Worm (Caenorhabditis elegans) whole organism, young adult: Measurements from ENCODE around the gene C14B4.2.

Source experiments
- ZK185.1 ChIP-seq: sonication (generic microtip); optimal IDR thresholded peaks from 2 replicates; lab custom pipeline; 2016; ENCODE audit warnings: mild to moderate bottlenecking, missing genetic modification characterization, missing compliant biosample characterization; ENCODE audit not compliant: poor library complexity, severe bottlenecking
- dpl-1 ChIP-seq: fragments of 150-350 bp; optimal IDR thresholded peaks from 2 replicates; lab custom pipeline; 2014; ENCODE audit warnings: missing biosample characterization, missing genetic modification reagents, missing genetic modification characterization
- ets-4 ChIP-seq: fragments of 200-800 bp; sonication (Bioruptor generic); optimal IDR thresholded peaks from 2 replicates; lab custom pipeline; 2018; ENCODE audit warnings: mild to moderate bottlenecking, missing genetic modification characterization, missing compliant biosample characterization
- fkh-3 ChIP-seq: sonication (generic microtip); optimal IDR thresholded peaks from 2 replicates; lab custom pipeline; 2016; ENCODE audit warnings: mild to moderate bottlenecking, missing genetic modification characterization, missing compliant biosample characterization
- nfya-1 ChIP-seq: sonication (generic microtip); optimal IDR thresholded peaks from 2 replicates; lab custom pipeline; 2017; ENCODE audit warnings: antibody characterized with exemption, missing compliant biosample characterization, missing genetic modification characterization, borderline replicate concordance; ENCODE audit not compliant: insufficient read depth
- nfyb-1 ChIP-seq: fragments of 200-800 bp; sonication (Bioruptor generic); IDR thresholded peaks from 2 replicates; pipeline ENCODE4 v1.3.6; 2022; ENCODE audit warnings: missing genetic modification reagents, missing genetic modification characterization, missing compliant biosample characterization

DNA sequence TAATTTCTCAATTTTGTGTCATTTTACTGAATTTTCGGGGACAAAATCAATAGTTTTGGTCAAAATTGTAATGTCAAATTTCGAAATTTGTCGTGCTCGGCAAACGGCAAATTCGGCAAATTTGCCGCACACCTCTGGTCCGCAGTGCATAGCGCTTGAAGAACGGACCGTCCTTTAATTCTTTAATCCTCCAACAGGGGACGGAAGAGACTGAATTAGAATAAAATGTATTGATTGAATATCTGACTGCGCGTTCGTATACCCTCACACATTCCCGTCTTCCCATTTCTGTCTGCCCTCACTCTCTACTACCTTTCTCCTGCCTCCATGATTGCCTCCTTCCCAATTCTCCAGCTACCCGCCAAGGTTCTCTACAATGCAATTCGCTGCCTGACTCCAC is 63.2 kb downstream of the C14B4.2 start, which contains the start of gene F55C9.14:
- no peak for TF ChIP-seq ets-4 (GFP tag; lab: Kevin White, UChicago)
- TF ChIP-seq dpl-1 (GFP tag; lab: Kevin White, UChicago): no peak
- TF ChIP-seq nfya-1 (tag; lab: Kevin White, UChicago): no peak
- no peak for TF ChIP-seq fkh-3 (tag; lab: Kevin White, UChicago)
- no peak for TF ChIP-seq ZK185.1 (tag; lab: Kevin White, UChicago)
- no peak for TF ChIP-seq nfyb-1 (GFP tag; lab: Robert Waterston, UW)
